Worm (Caenorhabditis elegans) whole organism, early embryonic: ENCODE measurements around the gene smc-5.

Source experiments
- F13C5.2 ChIP-seq: sonication (generic microtip); optimal IDR thresholded peaks from 2 replicates; lab custom pipeline; 2017; ENCODE audit warnings: mild to moderate bottlenecking, missing genetic modification characterization, inconsistent platforms, missing compliant biosample characterization
- ama-1 ChIP-seq: fragments of 150-350 bp; optimal IDR thresholded peaks from 2 replicates; lab custom pipeline; 2014
- ceh-36 ChIP-seq: sonication (generic microtip); optimal IDR thresholded peaks from 2 replicates; lab custom pipeline; 2016; ENCODE audit warnings: missing genetic modification characterization, inconsistent platforms, missing compliant biosample characterization
- ets-7 ChIP-seq: sonication (generic microtip); optimal IDR thresholded peaks from 2 replicates; lab custom pipeline; 2016; ENCODE audit warnings: missing genotype, missing genetic modification characterization, missing compliant biosample characterization
- flt-1 ChIP-seq: fragments of 200-800 bp; sonication (Bioruptor generic); IDR thresholded peaks from 2 replicates; pipeline ENCODE4 v1.3.6; 2022; ENCODE audit warnings: missing genetic modification characterization, missing compliant biosample characterization
- hmbx-1 ChIP-seq: sonication (generic microtip); optimal IDR thresholded peaks from 2 replicates; lab custom pipeline; 2016; ENCODE audit warnings: mild to moderate bottlenecking, missing genetic modification characterization, missing compliant biosample characterization
- hnd-1 ChIP-seq: sonication (generic microtip); optimal IDR thresholded peaks from 2 replicates; lab custom pipeline; 2016; ENCODE audit warnings: missing genetic modification characterization, missing compliant biosample characterization
- pes-1 ChIP-seq: fragments of 200-800 bp; sonication (Bioruptor generic); IDR thresholded peaks from 2 replicates; pipeline ENCODE4 v1.3.6; 2022; ENCODE audit warnings: missing genetic modification reagents, missing genetic modification characterization, missing compliant biosample characterization
- sea-1 ChIP-seq: fragments of 200-800 bp; sonication (Bioruptor generic); conservative IDR thresholded peaks from 2 replicates; pipeline ENCODE4 v1.3.6; 2022; ENCODE audit warnings: missing genetic modification characterization, missing compliant biosample characterization
- tbx-37 ChIP-seq: fragments of 200-800 bp; sonication (Bioruptor generic); conservative IDR thresholded peaks from 2 replicates; pipeline ENCODE4 v1.3.6; 2022; ENCODE audit warnings: missing genetic modification reagents, missing genetic modification characterization, missing compliant biosample characterization
- tra-4 ChIP-seq: sonication (generic microtip); optimal IDR thresholded peaks from 2 replicates; lab custom pipeline; 2017; ENCODE audit warnings: missing genetic modification characterization, missing compliant biosample characterization

DNA sequence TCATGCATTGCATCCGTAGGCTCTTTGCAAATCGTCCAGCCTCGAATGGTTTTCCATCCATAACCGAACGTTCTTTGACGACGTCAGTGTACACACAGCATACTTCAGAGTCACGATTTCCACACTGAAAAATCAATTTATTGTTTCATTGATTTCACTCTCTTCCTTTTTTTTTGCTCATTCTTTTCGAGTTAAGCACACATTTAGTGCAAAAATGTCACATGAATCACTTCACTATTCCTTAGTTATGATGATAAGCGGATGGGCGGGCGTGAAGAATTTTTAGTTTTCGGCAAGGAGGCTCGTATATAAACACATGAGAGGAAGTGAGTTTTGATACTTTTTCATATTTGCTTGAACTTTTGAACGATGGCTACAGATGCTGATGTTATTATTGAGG lies 23.5 kb downstream of the smc-5 start, which contains the start of gene txt-9:
- TF ChIP-seq flt-1 (GFP tag; lab: Robert Waterston, UW) (no peak), ama-1 (lab: Kevin White, UChicago) (no peak), pes-1 (no peak), sea-1 (GFP tag; lab: Robert Waterston, UW) (no peak), F13C5.2 (tag; lab: Kevin White, UChicago) (no peak), ets-7 (tag; lab: Kevin White, UChicago) (no peak), hmbx-1 (tag; lab: Kevin White, UChicago) (no peak), hnd-1 (tag; lab: Kevin White, UChicago) (no peak), tra-4 (tag; lab: Kevin White, UChicago) (no peak), tbx-37 (no peak), ceh-36 (tag; lab: Kevin White, UChicago) (no peak)
